Worm (Caenorhabditis elegans) whole organism, L4 larva: ENCODE data around the gene Y22D7AL.11.

Experiments
- F26F4.8 ChIP-seq: fragments of 200-800 bp; sonication (Bioruptor generic); conservative IDR thresholded peaks from 2 replicates; pipeline ENCODE4 v1.3.6; 2022; ENCODE audit warnings: missing genetic modification characterization, missing compliant biosample characterization
- T26A8.4 ChIP-seq: fragments of 200-800 bp; sonication (Bioruptor generic); IDR thresholded peaks from 2 replicates; pipeline ENCODE4 v1.3.6; 2022; ENCODE audit warnings: missing genetic modification characterization, missing compliant biosample characterization
- Y105C5A.15 ChIP-seq: fragments of 200-800 bp; sonication (Bioruptor generic); IDR thresholded peaks from 2 replicates; pipeline ENCODE4 v1.3.6; 2022; ENCODE audit warnings: missing genetic modification characterization, missing compliant biosample characterization
- aha-1 ChIP-seq: fragments of 150-350 bp; peaks from one replicate; lab custom pipeline; 2014; ENCODE audit warnings: missing biosample characterization, missing genetic modification characterization
- ceh-28 ChIP-seq: fragments of 150-350 bp; optimal IDR thresholded peaks from 2 replicates; lab custom pipeline; 2014; ENCODE audit warnings: missing biosample characterization, missing genetic modification reagents, missing genetic modification characterization
- ceh-44 ChIP-seq: fragments of 200-800 bp; sonication (Bioruptor generic); IDR thresholded peaks from 2 replicates; pipeline ENCODE4 v1.3.6; 2022; ENCODE audit warnings: missing genetic modification reagents, missing genetic modification characterization, missing compliant biosample characterization
- ceh-82 ChIP-seq: sonication (generic microtip); optimal IDR thresholded peaks from 2 replicates; lab custom pipeline; 2017; ENCODE audit warnings: missing biosample characterization, missing genetic modification characterization
- daf-16 ChIP-seq, 3 experiments: sonication (generic microtip); optimal IDR thresholded peaks; 2 replicates each; lab custom pipeline; 2016 to 2017; ENCODE audit warnings: missing genetic modification characterization in 3 of 3, missing genetic modification reagents in 3 of 3, mild to moderate bottlenecking in 2 of 3, missing compliant biosample characterization in 2 of 3, missing biosample characterization in 1 of 3, moderate library complexity in 1 of 3
- dmd-6 ChIP-seq: fragments of 200-800 bp; sonication (Bioruptor generic); IDR thresholded peaks from 2 replicates; pipeline ENCODE4 v1.3.6; 2022; ENCODE audit warnings: missing genetic modification reagents, missing genetic modification characterization, missing compliant biosample characterization
- dmd-9 ChIP-seq: fragments of 200-800 bp; sonication (Bioruptor generic); IDR thresholded peaks from 2 replicates; pipeline ENCODE4 v1.3.6; 2022; ENCODE audit warnings: missing genetic modification reagents, missing genetic modification characterization, missing compliant biosample characterization
- duxl-1 ChIP-seq: sonication (generic microtip); optimal IDR thresholded peaks from 2 replicates; lab custom pipeline; 2016; ENCODE audit warnings: mild to moderate bottlenecking, missing genetic modification characterization, moderate library complexity, missing compliant biosample characterization; ENCODE audit not compliant: poor library complexity
- dve-1 ChIP-seq: sonication (generic microtip); optimal IDR thresholded peaks from 2 replicates; lab custom pipeline; 2017; ENCODE audit warnings: antibody characterized with exemption, mild to moderate bottlenecking, missing genetic modification characterization, missing compliant biosample characterization; ENCODE audit not compliant: insufficient read depth
- hlh-11 ChIP-seq: fragments of 200-800 bp; sonication (Bioruptor generic); optimal IDR thresholded peaks from 2 replicates; lab custom pipeline; 2018; ENCODE audit warnings: mild to moderate bottlenecking, missing genetic modification characterization, missing compliant biosample characterization
- mdl-1 ChIP-seq, 2 experiments: fragments of 150-350 bp in 1 of 2; sonication (generic microtip) in 1 of 2; optimal IDR thresholded peaks; 2 replicates each; lab custom pipeline; 2014 to 2017; ENCODE audit warnings: missing biosample characterization in 2 of 2, missing genetic modification characterization in 2 of 2
- mdt-29 ChIP-seq: fragments of 200-800 bp; sonication (Bioruptor generic); IDR thresholded peaks from 2 replicates; pipeline ENCODE4 v1.3.6; 2022; ENCODE audit warnings: missing genetic modification reagents, missing genetic modification characterization, missing compliant biosample characterization
- mes-2 ChIP-seq: sonication (generic microtip); optimal IDR thresholded peaks from 2 replicates; lab custom pipeline; 2016; ENCODE audit warnings: missing genotype, mild to moderate bottlenecking, missing genetic modification characterization, missing compliant biosample characterization; ENCODE audit not compliant: poor library complexity, severe bottlenecking
- mxl-2 ChIP-seq: fragments of 200-800 bp; sonication (Bioruptor generic); conservative IDR thresholded peaks from 2 replicates; pipeline ENCODE4 v1.3.6; 2022; ENCODE audit warnings: missing genetic modification reagents, missing genetic modification characterization, missing compliant biosample characterization
- nhr-102 ChIP-seq: sonication (generic microtip); optimal IDR thresholded peaks from 2 replicates; lab custom pipeline; 2016; ENCODE audit warnings: mild to moderate bottlenecking, missing genetic modification characterization, moderate library complexity, missing compliant biosample characterization
- nhr-11 ChIP-seq: fragments of 150-350 bp; optimal IDR thresholded peaks from 2 replicates; lab custom pipeline; 2014; ENCODE audit warnings: missing biosample characterization, missing genetic modification characterization
- nhr-111 ChIP-seq: fragments of 200-800 bp; sonication (Bioruptor generic); optimal IDR thresholded peaks from 2 replicates; lab custom pipeline; 2018; ENCODE audit warnings: mild to moderate bottlenecking, missing genetic modification characterization, missing compliant biosample characterization
- nhr-28 ChIP-seq: fragments of 150-350 bp; optimal IDR thresholded peaks from 2 replicates; lab custom pipeline; 2014; ENCODE audit warnings: missing biosample characterization, missing genetic modification characterization
- nhr-42 ChIP-seq: fragments of 200-800 bp; sonication (Bioruptor generic); IDR thresholded peaks from 2 replicates; pipeline ENCODE4 v1.3.6; 2022; ENCODE audit warnings: missing genetic modification characterization, missing compliant biosample characterization
- nhr-48 ChIP-seq: sonication (generic microtip); optimal IDR thresholded peaks from 2 replicates; lab custom pipeline; 2016; ENCODE audit warnings: mild to moderate bottlenecking, missing genetic modification characterization, missing compliant biosample characterization
- nhr-6 ChIP-seq: fragments of 150-350 bp; optimal IDR thresholded peaks from 2 replicates; lab custom pipeline; 2014; ENCODE audit warnings: missing biosample characterization, missing genetic modification characterization
- nhr-77 ChIP-seq: fragments of 150-350 bp; optimal IDR thresholded peaks from 2 replicates; lab custom pipeline; 2014; ENCODE audit warnings: missing biosample characterization, missing genetic modification characterization
- php-3 ChIP-seq: fragments of 200-800 bp; sonication (Bioruptor generic); IDR thresholded peaks from 2 replicates; pipeline ENCODE4 v1.3.6; 2022; ENCODE audit warnings: missing genetic modification reagents, missing genetic modification characterization, missing compliant biosample characterization
- pqm-1 ChIP-seq: sonication (generic microtip); optimal IDR thresholded peaks from 2 replicates; lab custom pipeline; 2017; ENCODE audit warnings: missing biosample characterization, missing genetic modification characterization
- rbr-2 ChIP-seq: sonication (generic microtip); optimal IDR thresholded peaks from 2 replicates; lab custom pipeline; 2016; ENCODE audit warnings: missing genotype, missing genetic modification characterization, missing compliant biosample characterization
- saeg-2 ChIP-seq: fragments of 200-800 bp; sonication (Bioruptor generic); IDR thresholded peaks from 2 replicates; pipeline ENCODE4 v1.3.6; 2022; ENCODE audit warnings: missing genetic modification reagents, missing genetic modification characterization, missing compliant biosample characterization
- set-16 ChIP-seq: fragments of 200-800 bp; sonication (Bioruptor generic); IDR thresholded peaks from 2 replicates; pipeline ENCODE4 v1.3.6; 2022; ENCODE audit warnings: missing genetic modification reagents, missing genetic modification characterization, missing compliant biosample characterization
- unc-62 ChIP-seq, 3 experiments: fragments of 150-350 bp in 1 of 3; sonication (generic microtip); optimal IDR thresholded peaks in 2 of 3; peaks in 1 of 3; 1 replicate in 1 of 3; 2 replicates in 2 of 3; lab custom pipeline; 2014 to 2017; ENCODE audit warnings: missing biosample characterization in 3 of 3, missing genetic modification characterization in 3 of 3, missing genetic modification reagents in 3 of 3, missing genotype in 1 of 3
- zag-1 ChIP-seq: fragments of 150-350 bp; optimal IDR thresholded peaks from 2 replicates; lab custom pipeline; 2014; ENCODE audit warnings: missing biosample characterization, missing genetic modification characterization
- zfp-2 ChIP-seq: sonication (generic microtip); optimal IDR thresholded peaks from 2 replicates; lab custom pipeline; 2016; ENCODE audit warnings: mild to moderate bottlenecking, missing genetic modification characterization, missing compliant biosample characterization
- zfp-3 ChIP-seq: fragments of 200-800 bp; sonication (Bioruptor generic); conservative IDR thresholded peaks from 2 replicates; pipeline ENCODE4 v1.3.6; 2022; ENCODE audit warnings: missing genetic modification reagents, missing genetic modification characterization, missing compliant biosample characterization
- zip-11 ChIP-seq: fragments of 200-800 bp; sonication (Bioruptor generic); IDR thresholded peaks from 2 replicates; pipeline ENCODE4 v1.3.6; 2022; ENCODE audit warnings: missing genetic modification characterization, missing compliant biosample characterization

The Y22D7AL.11 gene

ce11 chrIII:1663056-1663455, 28.9 kb upstream of the Y22D7AL.11 start:
- TF ChIP-seq ceh-82 (tag; lab: Kevin White, UChicago): no peak
- no peak for TF ChIP-seq duxl-1
- no peak for TF ChIP-seq nhr-42
- peak; percentile 94 for TF ChIP-seq ceh-28 (tag; lab: Kevin White, UChicago)
- no peak for TF ChIP-seq nhr-111
- no peak for TF ChIP-seq zag-1 (tag; lab: Kevin White, UChicago)
- TF ChIP-seq rbr-2 (tag; lab: Kevin White, UChicago): no peak
- no peak for TF ChIP-seq F26F4.8

ce11 chrIII:1662405-1662804, 28.2 kb upstream of the Y22D7AL.11 start:
- TF ChIP-seq mdl-1 (tag; optimal IDR thresholded peaks at IDR 0.05; lab: Kevin White, UChicago): no peak
- peak; percentile 1 for TF ChIP-seq aha-1 (tag; lab: Kevin White, UChicago)

- TF ChIP-seq unc-62 (GFP tag; optimal IDR thresholded peaks at IDR 0.05 in 1 of 2; lab: Kevin White, UChicago): no peak
- TF ChIP-seq unc-62 (tag; optimal IDR thresholded peaks at IDR 0.05; lab: Kevin White, UChicago): no peak
- TF ChIP-seq pqm-1 (tag; lab: Kevin White, UChicago): peak; percentile 91
- TF ChIP-seq T26A8.4 (GFP tag; lab: Robert Waterston, UW): no peak
- peak; percentile 22; the same call in 1 of the 2 replicates for TF ChIP-seq dmd-6 (GFP tag; lab: Robert Waterston, UW)
- no peak for TF ChIP-seq nhr-11 (tag; lab: Kevin White, UChicago)
- no peak for TF ChIP-seq hlh-11 (tag; lab: Kevin White, UChicago)
- TF ChIP-seq zfp-2 (tag; lab: Kevin White, UChicago): no peak
- no peak for TF ChIP-seq mxl-2
- no peak for TF ChIP-seq nhr-102 (tag; lab: Kevin White, UChicago)
- TF ChIP-seq saeg-2: no peak
- no peak for TF ChIP-seq php-3 (GFP tag; lab: Robert Waterston, UW)
- no peak for TF ChIP-seq ceh-44 (GFP tag; lab: Robert Waterston, UW)
- TF ChIP-seq nhr-28: peak; percentile 53
- no peak for TF ChIP-seq mes-2 (tag; lab: Kevin White, UChicago)
- TF ChIP-seq daf-16 (GFP tag; optimal IDR thresholded peaks at IDR 0.05; lab: Kevin White, UChicago): no peak
- peak; percentile 38 for TF ChIP-seq daf-16 (tag; optimal IDR thresholded peaks at IDR 0.05; lab: Kevin White, UChicago)
- peak; percentile 0 for TF ChIP-seq dve-1 (tag; lab: Kevin White, UChicago)
- no peak for TF ChIP-seq nhr-6 (tag; lab: Kevin White, UChicago)
- no peak for TF ChIP-seq nhr-77 (tag; lab: Kevin White, UChicago)
- no peak for TF ChIP-seq mdt-29 (GFP tag; lab: Robert Waterston, UW)
Observed at ce11 chrIII:1661031-1661430, 26.9 kb upstream of the Y22D7AL.11 start.

- TF ChIP-seq zfp-3 (GFP tag; lab: Robert Waterston, UW) (no peak), dmd-9 (GFP tag; lab: Robert Waterston, UW) (no peak), F26F4.8 (no peak), pqm-1 (tag; lab: Kevin White, UChicago) (no peak), Y105C5A.15 (GFP tag; lab: Robert Waterston, UW) (no peak), zip-11 (GFP tag; lab: Robert Waterston, UW) (no peak), set-16 (GFP tag; lab: Robert Waterston, UW) (peak; percentile 17; the same call in 1 of the 2 replicates), nhr-48 (tag; lab: Kevin White, UChicago) (no peak)
- TF ChIP-seq, all 104 proteins: peak for 1
Observed at ce11 chrIII:1659763-1660162, 25.6 kb upstream of the Y22D7AL.11 start, which contains the start of gene Y22D7AL.15. Gene Y22D7AL.15, minus strand, starts transcription at chrIII:1659863.
